Worm (Caenorhabditis elegans) whole organism, young adult: ENCODE data around the gene C55A6.1.

Experiments used
- B0336.3 ChIP-seq: fragments of 200-800 bp; sonication (Bioruptor generic); IDR thresholded peaks from 2 replicates; pipeline ENCODE4 v1.3.6; 2022; ENCODE audit warnings: missing genetic modification characterization, missing compliant biosample characterization
- C06A6.2 ChIP-seq: fragments of 200-800 bp; sonication (Bioruptor generic); conservative IDR thresholded peaks from 2 replicates; pipeline ENCODE4 v1.3.6; 2022; ENCODE audit warnings: missing genetic modification characterization, missing compliant biosample characterization
- C17E4.6 ChIP-seq: fragments of 200-800 bp; sonication (Bioruptor generic); IDR thresholded peaks from 2 replicates; pipeline ENCODE4 v1.3.6; 2022; ENCODE audit warnings: missing genetic modification reagents, missing genetic modification characterization, missing compliant biosample characterization
- F37B4.10 ChIP-seq: fragments of 200-800 bp; sonication (Bioruptor generic); IDR thresholded peaks from 2 replicates; pipeline ENCODE4 v1.3.6; 2022; ENCODE audit warnings: missing genetic modification characterization, missing compliant biosample characterization
- K11D2.4 ChIP-seq: fragments of 200-800 bp; sonication (Bioruptor generic); IDR thresholded peaks from 2 replicates; pipeline ENCODE4 v1.3.6; 2022; ENCODE audit warnings: missing genetic modification reagents, missing genetic modification characterization, missing compliant biosample characterization
- K12H6.12 ChIP-seq: fragments of 200-800 bp; sonication (Bioruptor generic); optimal IDR thresholded peaks from 2 replicates; lab custom pipeline; 2018; ENCODE audit warnings: mild to moderate bottlenecking, missing genetic modification characterization, missing compliant biosample characterization
- T26A5.8 ChIP-seq: sonication (generic microtip); optimal IDR thresholded peaks from 2 replicates; lab custom pipeline; 2016; ENCODE audit warnings: missing genetic modification characterization, missing compliant biosample characterization
- Y53G8AR.9 ChIP-seq: fragments of 200-800 bp; sonication (Bioruptor generic); conservative IDR thresholded peaks from 2 replicates; pipeline ENCODE4 v1.3.6; 2022; ENCODE audit warnings: missing genetic modification reagents, missing genetic modification characterization, missing compliant biosample characterization
- aptf-3 ChIP-seq: fragments of 200-800 bp; sonication (Bioruptor generic); IDR thresholded peaks from 2 replicates; pipeline ENCODE4 v1.3.6; 2022; ENCODE audit warnings: missing genetic modification characterization, missing compliant biosample characterization
- ccch-3 ChIP-seq: fragments of 200-800 bp; sonication (Bioruptor generic); optimal IDR thresholded peaks from 2 replicates; lab custom pipeline; 2018; ENCODE audit warnings: mild to moderate bottlenecking, missing genetic modification characterization, missing compliant biosample characterization
- cebp-2 ChIP-seq: fragments of 200-800 bp; sonication (Bioruptor generic); IDR thresholded peaks from 2 replicates; pipeline ENCODE4 v1.3.6; 2022; ENCODE audit warnings: missing genetic modification characterization, missing compliant biosample characterization
- chd-7 ChIP-seq: sonication (generic microtip); optimal IDR thresholded peaks from 2 replicates; lab custom pipeline; 2016; ENCODE audit warnings: mild to moderate bottlenecking, missing genetic modification characterization, moderate library complexity, missing compliant biosample characterization
- dpff-1 ChIP-seq: sonication (generic microtip); optimal IDR thresholded peaks from 2 replicates; lab custom pipeline; 2017; ENCODE audit warnings: mild to moderate bottlenecking, missing genetic modification characterization, missing compliant biosample characterization
- dpl-1 ChIP-seq: fragments of 150-350 bp; optimal IDR thresholded peaks from 2 replicates; lab custom pipeline; 2014; ENCODE audit warnings: missing biosample characterization, missing genetic modification reagents, missing genetic modification characterization
- hmg-1.2 ChIP-seq: fragments of 200-800 bp; sonication (Bioruptor generic); IDR thresholded peaks from 2 replicates; pipeline ENCODE4 v1.3.6; 2022; ENCODE audit warnings: missing genetic modification reagents, missing genetic modification characterization, missing compliant biosample characterization
- hsf-1 ChIP-seq: fragments of 200-800 bp; sonication (Bioruptor generic); IDR thresholded peaks from 2 replicates; pipeline ENCODE4 v1.3.6; 2022; ENCODE audit warnings: missing genetic modification reagents, missing genetic modification characterization, missing compliant biosample characterization
- lag-1 ChIP-seq: fragments of 200-800 bp; sonication (Bioruptor generic); IDR thresholded peaks from 2 replicates; pipeline ENCODE4 v1.3.6; 2022; ENCODE audit warnings: missing genetic modification reagents, missing genetic modification characterization, missing compliant biosample characterization
- let-526 ChIP-seq: fragments of 200-800 bp; sonication (Bioruptor generic); IDR thresholded peaks from 2 replicates; pipeline ENCODE4 v1.3.6; 2022; ENCODE audit warnings: missing genetic modification reagents, missing genetic modification characterization, missing compliant biosample characterization
- lsy-27 ChIP-seq: sonication (generic microtip); optimal IDR thresholded peaks from 2 replicates; lab custom pipeline; 2017; ENCODE audit warnings: missing genetic modification characterization, mild to moderate bottlenecking, missing compliant biosample characterization, antibody characterized with exemption, missing genotype, borderline replicate concordance; ENCODE audit not compliant: insufficient read depth
- mel-28 ChIP-seq: sonication (generic microtip); optimal IDR thresholded peaks from 2 replicates; lab custom pipeline; 2016; ENCODE audit warnings: borderline replicate concordance, mild to moderate bottlenecking, missing genetic modification characterization, missing compliant biosample characterization
- rcor-1 ChIP-seq: fragments of 200-800 bp; sonication (Bioruptor generic); IDR thresholded peaks from 2 replicates; pipeline ENCODE4 v1.3.6; 2022; ENCODE audit warnings: missing genetic modification reagents, missing genetic modification characterization, missing compliant biosample characterization
- repo-1 ChIP-seq: sonication (generic microtip); optimal IDR thresholded peaks from 2 replicates; lab custom pipeline; 2017; ENCODE audit warnings: mild to moderate bottlenecking, missing genetic modification characterization, missing compliant biosample characterization
- rpc-1 ChIP-seq, 2 experiments: fragments of 150-350 bp in 1 of 2; sonication (generic microtip) in 1 of 2; optimal IDR thresholded peaks; 2 replicates each; lab custom pipeline; 2014 to 2018; ENCODE audit warnings: missing biosample characterization in 1 of 2, missing genetic modification characterization in 1 of 2, missing genetic modification reagents in 1 of 2, missing genotype in 1 of 2
- sdz-38 ChIP-seq: sonication (generic microtip); optimal IDR thresholded peaks from 2 replicates; lab custom pipeline; 2016; ENCODE audit warnings: missing genotype, missing genetic modification characterization, missing compliant biosample characterization
- snpc-3.4 ChIP-seq: sonication (generic microtip); optimal IDR thresholded peaks from 2 replicates; lab custom pipeline; 2017; ENCODE audit warnings: missing genetic modification characterization, mild to moderate bottlenecking, missing compliant biosample characterization, antibody characterized with exemption, moderate library complexity, missing genotype, missing genetic modification reagents
- snpc-4 ChIP-seq, 5 experiments: fragments of 150-350 bp in 1 of 5; sonication (generic microtip) in 4 of 5; optimal IDR thresholded peaks; 2 replicates each; lab custom pipeline; 2014 to 2018; ENCODE audit warnings: missing genetic modification characterization in 5 of 5, missing biosample characterization in 3 of 5, antibody characterized with exemption in 2 of 5, mild to moderate bottlenecking in 2 of 5, missing compliant biosample characterization in 2 of 5, missing genotype in 2 of 5, moderate library complexity in 2 of 5, missing genetic modification reagents in 1 of 5
- somi-1 ChIP-seq: fragments of 200-800 bp; sonication (Bioruptor generic); optimal IDR thresholded peaks from 2 replicates; lab custom pipeline; 2018; ENCODE audit warnings: mild to moderate bottlenecking, missing genetic modification characterization, missing compliant biosample characterization
- unc-130 ChIP-seq: sonication (generic microtip); optimal IDR thresholded peaks from 2 replicates; lab custom pipeline; 2016; ENCODE audit warnings: missing genetic modification reagents, missing genetic modification characterization, missing compliant biosample characterization
- ztf-18 ChIP-seq: sonication (generic microtip); optimal IDR thresholded peaks from 2 replicates; lab custom pipeline; 2016; ENCODE audit warnings: missing genotype, mild to moderate bottlenecking, missing genetic modification characterization, missing compliant biosample characterization
- ztf-6 ChIP-seq: fragments of 200-800 bp; sonication (Bioruptor generic); IDR thresholded peaks from 2 replicates; pipeline ENCODE4 v1.3.6; 2022; ENCODE audit warnings: missing genetic modification reagents, missing genetic modification characterization, missing compliant biosample characterization

The C55A6.1 gene

ce11 chrV:11515145-11515544 lies 10.4 kb upstream of the C55A6.1 start:
- TF ChIP-seq chd-7 (tag; lab: Kevin White, UChicago) (no peak), lag-1 (GFP tag; lab: Robert Waterston, UW) (0 out of 2 replicates have a peak, but pooled peaks have one; percentile 27)

- no peak for TF ChIP-seq ztf-6
- no peak for TF ChIP-seq hmg-1.2 (GFP tag; lab: Robert Waterston, UW)
- no peak for TF ChIP-seq ccch-3 (GFP tag; lab: Kevin White, UChicago)
- no peak for TF ChIP-seq chd-7 (tag; lab: Kevin White, UChicago)
- no peak for TF ChIP-seq T26A5.8 (tag; lab: Kevin White, UChicago)
- TF ChIP-seq B0336.3 (GFP tag; lab: Robert Waterston, UW), result no peak
- no peak for TF ChIP-seq dpff-1 (tag; lab: Kevin White, UChicago)
- TF ChIP-seq Y53G8AR.9 (GFP tag; lab: Robert Waterston, UW), result no peak
- no peak for TF ChIP-seq rcor-1 (GFP tag; lab: Robert Waterston, UW)
- no peak for TF ChIP-seq repo-1 (tag; lab: Kevin White, UChicago)
- no peak for TF ChIP-seq somi-1 (GFP tag; lab: Kevin White, UChicago)
- TF ChIP-seq cebp-2 (GFP tag; lab: Robert Waterston, UW), result no peak
- TF ChIP-seq let-526 (GFP tag; lab: Robert Waterston, UW), result no peak
- TF ChIP-seq dpl-1 (GFP tag; lab: Kevin White, UChicago), result no peak
- TF ChIP-seq, all 124 proteins: peak for 0
Measured at ce11 chrV:11514677-11515076, 9.9 kb upstream of the C55A6.1 start, which contains the start of gene C55A6.6. C55A6.6 (minus strand) TSS chrV:11514737.

DNA sequence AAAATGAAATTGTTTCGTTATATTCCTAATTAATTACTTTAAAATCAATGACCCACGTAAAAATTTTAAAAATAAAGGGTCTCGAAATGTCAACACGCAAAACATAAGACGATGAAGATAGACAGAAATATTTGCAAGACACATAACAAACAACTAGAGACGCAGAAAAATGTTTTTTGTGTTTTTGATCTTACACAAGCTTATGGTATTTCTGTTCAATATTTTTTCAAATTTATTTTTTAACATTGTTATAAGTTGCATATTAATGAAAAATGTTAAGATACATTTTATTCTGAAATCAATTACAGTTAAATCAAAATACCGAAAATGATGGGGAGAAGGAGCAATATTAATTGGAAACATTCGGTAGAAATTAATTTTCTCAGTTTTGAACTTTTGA lies 8.7 kb upstream of the C55A6.1 start, which contains the start of gene C55A6.3:
TSS of gene C55A6.3 (minus strand) at position 101 of the 400 bp plus-strand sequence.
- TF ChIP-seq C17E4.6 (GFP tag; lab: Robert Waterston, UW) (no peak), K11D2.4 (GFP tag; lab: Robert Waterston, UW) (no peak), sdz-38 (tag; lab: Kevin White, UChicago) (no peak), repo-1 (tag; lab: Kevin White, UChicago) (no peak), hsf-1 (no peak), lsy-27 (tag; lab: Kevin White, UChicago) (no peak), snpc-3.4 (tag; lab: Kevin White, UChicago) (no peak), unc-130 (GFP tag; lab: Kevin White, UChicago) (no peak), ztf-18 (tag; lab: Kevin White, UChicago) (no peak), dpff-1 (tag; lab: Kevin White, UChicago) (no peak), aptf-3 (GFP tag; lab: Robert Waterston, UW) (no peak), Y53G8AR.9 (GFP tag; lab: Robert Waterston, UW) (no peak), K12H6.12 (no peak), rcor-1 (GFP tag; lab: Robert Waterston, UW) (no peak), C06A6.2 (GFP tag; lab: Robert Waterston, UW) (no peak), F37B4.10 (no peak), mel-28 (tag; lab: Kevin White, UChicago) (no peak), rpc-1 (optimal IDR thresholded peaks at IDR 0.05; lab: Kevin White, UChicago) (no peak), rpc-1 (tag; optimal IDR thresholded peaks at IDR 0.05; lab: Kevin White, UChicago) (no peak)

DNA sequence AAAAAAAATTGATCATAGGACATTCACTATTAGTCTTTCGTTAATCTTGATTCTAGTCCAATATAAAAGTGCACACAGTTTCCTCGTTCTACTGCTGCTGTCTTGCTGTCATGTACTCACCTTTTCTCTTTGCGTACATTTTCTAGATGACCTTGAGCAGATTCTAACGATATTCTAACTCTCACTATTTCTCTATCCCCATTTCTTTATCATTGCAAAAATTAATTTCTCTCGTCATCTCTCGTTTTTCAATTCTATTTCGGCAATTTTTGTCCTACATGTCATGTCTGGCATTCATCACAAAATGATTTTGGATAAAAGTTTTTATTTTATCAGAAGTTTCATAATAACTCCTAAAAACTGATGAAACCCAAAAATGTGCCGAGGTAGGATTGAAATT lies 4.0 kb upstream of the C55A6.1 start, which contains the start of gene ttll-5:
TSS of gene ttll-5 (plus strand) at position 288 of the 400 bp plus-strand sequence.
- TF ChIP-seq snpc-4 (GFP tag; optimal IDR thresholded peaks at IDR 0.05; lab: Kevin White, UChicago) (no peak), snpc-4 (tag; optimal IDR thresholded peaks at IDR 0.05; lab: Kevin White, UChicago) (no peak), rcor-1 (GFP tag; lab: Robert Waterston, UW) (no peak), K12H6.12 (no peak)
- TF ChIP-seq, all 124 proteins: peak for 0
